Worm (Caenorhabditis elegans) whole organism, midembryonic: ENCODE data around the gene polg-1.

Source experiments
- T22C8.4 ChIP-seq: fragments of 200-800 bp; sonication (Bioruptor generic); IDR thresholded peaks from 2 replicates; pipeline ENCODE4 v1.3.6; 2022; ENCODE audit warnings: missing genetic modification characterization, missing compliant biosample characterization
- cog-1 ChIP-seq: sonication (generic microtip); optimal IDR thresholded peaks from 2 replicates; lab custom pipeline; 2016; ENCODE audit warnings: missing genetic modification characterization, missing compliant biosample characterization
- flt-1 ChIP-seq: fragments of 200-800 bp; sonication (Bioruptor generic); IDR thresholded peaks from 2 replicates; pipeline ENCODE4 v1.3.6; 2022; ENCODE audit warnings: missing genetic modification characterization, missing compliant biosample characterization
- klf-2 ChIP-seq: fragments of 200-800 bp; sonication (Bioruptor generic); conservative IDR thresholded peaks from 2 replicates; pipeline ENCODE4 v1.3.6; 2022; ENCODE audit warnings: missing genetic modification reagents, missing genetic modification characterization, missing compliant biosample characterization
- med-1 ChIP-seq: sonication (generic microtip); optimal IDR thresholded peaks from 2 replicates; lab custom pipeline; 2017; ENCODE audit warnings: missing genetic modification characterization, mild to moderate bottlenecking, missing compliant biosample characterization, antibody characterized with exemption, missing genetic modification reagents; ENCODE audit not compliant: insufficient read depth
- ref-1 ChIP-seq: fragments of 200-800 bp; sonication (Bioruptor generic); conservative IDR thresholded peaks from 2 replicates; pipeline ENCODE4 v1.3.6; 2022; ENCODE audit warnings: missing genetic modification reagents, missing genetic modification characterization, missing compliant biosample characterization
- tab-1 ChIP-seq: fragments of 200-800 bp; sonication (Bioruptor generic); IDR thresholded peaks from 2 replicates; pipeline ENCODE4 v1.3.6; 2022; ENCODE audit warnings: missing genetic modification characterization, missing compliant biosample characterization
- ztf-23 ChIP-seq: fragments of 200-800 bp; sonication (Bioruptor generic); IDR thresholded peaks from 2 replicates; pipeline ENCODE4 v1.3.6; 2022; ENCODE audit warnings: missing genetic modification reagents, missing genetic modification characterization, missing compliant biosample characterization
- ztf-29 ChIP-seq: fragments of 200-800 bp; sonication (Bioruptor generic); IDR thresholded peaks from 2 replicates; pipeline ENCODE4 v1.3.6; 2022; ENCODE audit warnings: missing genetic modification reagents, missing genetic modification characterization, missing compliant biosample characterization

polg-1 gene

DNA sequence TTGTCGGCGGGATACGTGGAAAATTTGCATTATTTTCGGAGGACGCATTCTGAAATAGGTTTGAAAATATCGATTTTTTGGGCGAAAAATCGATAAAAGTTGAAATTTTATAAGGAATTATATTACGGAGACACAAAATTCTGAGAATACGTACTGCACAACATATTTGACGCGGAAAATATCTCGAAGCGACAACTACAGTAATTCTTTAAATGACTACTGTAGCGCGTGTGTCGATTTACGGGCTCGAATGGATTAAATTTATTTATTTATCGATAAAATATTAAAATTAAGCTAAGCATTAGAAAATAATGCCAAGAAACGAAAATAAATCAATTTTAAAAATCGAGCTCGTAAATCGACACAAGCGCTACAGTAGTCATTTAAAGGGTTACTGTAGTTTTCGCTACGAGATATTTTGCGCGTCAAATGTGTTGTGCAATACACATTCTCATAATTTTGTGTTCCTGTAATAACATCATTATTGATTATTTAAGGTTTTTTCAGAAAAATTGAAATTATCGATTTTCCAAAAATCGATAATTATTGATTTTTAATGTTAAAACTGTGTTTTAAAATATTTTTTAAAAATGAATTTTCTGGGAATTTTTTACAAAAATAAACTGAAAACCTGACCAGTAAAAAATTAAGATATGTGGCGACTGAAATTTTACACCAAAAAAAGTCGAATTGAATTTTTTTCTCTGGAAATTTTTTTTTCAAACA is at the start of gene polg-1:
Gene polg-1 (minus strand): TSS at position 51 of the 726 bp plus-strand sequence.
- TF ChIP-seq T22C8.4 (peak; percentile 80), ztf-23 (GFP tag; lab: Robert Waterston, UW) (no peak), flt-1 (GFP tag; lab: Robert Waterston, UW) (no peak), klf-2 (0 out of 2 replicates have a peak, but pooled peaks have one; percentile 21)

DNA sequence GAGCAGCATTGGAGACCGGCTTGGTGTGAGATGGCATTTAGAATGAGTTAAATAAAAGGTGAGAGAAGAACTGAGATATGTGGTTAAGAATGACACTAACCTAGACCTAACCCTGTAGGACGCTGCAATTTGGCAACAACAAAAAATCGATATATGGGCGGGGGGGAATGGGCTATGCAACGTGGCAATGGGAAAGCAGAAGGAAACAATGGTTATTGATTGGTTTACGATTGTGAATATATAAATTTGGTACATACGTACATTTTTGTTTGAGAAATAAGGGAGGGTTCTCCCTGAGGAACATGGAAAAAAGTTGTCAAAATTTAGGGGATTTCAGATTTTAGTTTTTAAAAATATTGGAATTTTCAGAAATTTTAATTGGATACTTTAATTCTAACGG is 49.3 kb upstream of the polg-1 start, which contains the start of gene tag-276:
Gene tag-276 (minus strand): TSS at position 101 of the 400 bp plus-strand sequence.
- TF ChIP-seq ref-1 (GFP tag; lab: Robert Waterston, UW), result no peak
- TF ChIP-seq med-1 (GFP tag; lab: Kevin White, UChicago), result no peak
- no peak for TF ChIP-seq cog-1 (tag; lab: Kevin White, UChicago)
- no peak for TF ChIP-seq ztf-23 (GFP tag; lab: Robert Waterston, UW)
- TF ChIP-seq tab-1 (GFP tag; lab: Robert Waterston, UW), result no peak
- no peak for TF ChIP-seq klf-2
- no peak for TF ChIP-seq ztf-29 (GFP tag; lab: Robert Waterston, UW)
- no peak for TF ChIP-seq flt-1 (GFP tag; lab: Robert Waterston, UW)
- no peak for TF ChIP-seq T22C8.4

DNA sequence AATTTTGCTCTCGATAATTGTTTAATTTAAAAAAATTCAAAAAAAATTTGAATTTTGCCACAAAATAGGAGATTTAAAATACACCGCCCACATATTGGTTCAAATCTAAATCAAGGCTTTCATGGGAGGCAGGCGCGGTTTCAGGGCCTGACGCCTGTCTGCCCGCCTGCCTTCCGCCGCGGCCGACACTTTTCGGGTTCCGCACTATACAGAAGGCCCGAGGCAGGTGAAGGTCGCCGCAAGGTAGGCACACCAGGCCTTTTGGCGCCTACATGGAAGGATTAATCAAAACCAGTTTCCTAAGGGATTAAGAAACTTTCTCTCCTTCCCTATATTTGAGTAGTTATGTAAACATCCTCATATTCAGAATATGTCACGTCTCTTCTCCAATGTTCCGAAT is 42.8 kb upstream of the polg-1 start, which contains the start of gene Y57A10A.24:
Gene Y57A10A.24 (plus strand): TSS at position 396 of the 400 bp plus-strand sequence.
- TF ChIP-seq flt-1 (GFP tag; lab: Robert Waterston, UW) (no peak), tab-1 (GFP tag; lab: Robert Waterston, UW) (peak; percentile 54; the same call in 1 of the 2 replicates)

DNA sequence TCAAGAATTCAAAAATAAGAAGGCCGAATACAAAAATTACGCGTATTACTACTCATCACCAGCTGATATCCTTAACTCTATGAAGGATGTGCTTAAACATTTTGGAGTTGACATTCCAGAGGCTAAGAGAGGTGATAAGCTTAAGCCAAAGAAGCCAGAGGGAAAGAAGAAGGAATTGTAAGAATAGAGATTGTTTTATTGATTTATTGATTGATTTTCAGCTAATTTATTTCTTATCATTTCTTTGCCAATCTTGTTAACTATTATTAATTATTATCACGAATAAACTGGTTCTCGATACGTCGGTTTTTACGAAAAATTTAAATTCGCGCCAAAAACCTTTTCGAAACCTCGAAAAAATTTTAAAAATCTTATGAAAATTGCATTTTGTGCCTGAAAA is 42.0 kb upstream of the polg-1 start:
- TF ChIP-seq ztf-23 (GFP tag; lab: Robert Waterston, UW), result no peak
- TF ChIP-seq cog-1 (tag; lab: Kevin White, UChicago), result no peak
- no peak for TF ChIP-seq med-1 (GFP tag; lab: Kevin White, UChicago)
- TF ChIP-seq klf-2, result no peak
- TF ChIP-seq T22C8.4, result no peak
- no peak for TF ChIP-seq flt-1 (GFP tag; lab: Robert Waterston, UW)
- no peak for TF ChIP-seq ref-1 (GFP tag; lab: Robert Waterston, UW)
- TF ChIP-seq ztf-29 (GFP tag; lab: Robert Waterston, UW), result no peak
- no peak for TF ChIP-seq tab-1 (GFP tag; lab: Robert Waterston, UW)

DNA sequence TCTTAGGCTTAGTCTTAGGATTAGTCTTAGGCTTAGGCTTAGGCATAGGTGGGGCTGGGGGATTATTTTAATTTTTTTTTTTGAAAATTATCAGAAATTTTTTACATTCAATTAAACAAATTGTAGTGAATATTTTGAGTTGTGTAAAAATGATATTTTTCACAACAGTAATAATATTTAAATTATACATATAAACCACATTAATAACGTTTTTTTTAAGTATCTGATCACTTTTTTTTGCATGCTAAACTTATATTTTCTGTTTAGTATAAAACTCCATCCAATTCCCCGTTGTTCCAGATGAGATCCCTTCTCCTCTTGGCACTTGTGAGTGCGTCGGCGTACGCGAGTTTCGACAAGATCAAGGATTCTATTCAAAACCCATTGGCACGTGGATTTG is 40.3 kb upstream of the polg-1 start, which contains the start of gene txdc-12.1:
Gene txdc-12.1 (plus strand): TSS at position 301 of the 400 bp plus-strand sequence.
- TF ChIP-seq ztf-29 (GFP tag; lab: Robert Waterston, UW) (no peak), med-1 (GFP tag; lab: Kevin White, UChicago) (no peak), T22C8.4 (no peak), klf-2 (no peak), cog-1 (tag; lab: Kevin White, UChicago) (no peak), flt-1 (GFP tag; lab: Robert Waterston, UW) (no peak), ref-1 (GFP tag; lab: Robert Waterston, UW) (no peak), ztf-23 (GFP tag; lab: Robert Waterston, UW) (no peak)

DNA sequence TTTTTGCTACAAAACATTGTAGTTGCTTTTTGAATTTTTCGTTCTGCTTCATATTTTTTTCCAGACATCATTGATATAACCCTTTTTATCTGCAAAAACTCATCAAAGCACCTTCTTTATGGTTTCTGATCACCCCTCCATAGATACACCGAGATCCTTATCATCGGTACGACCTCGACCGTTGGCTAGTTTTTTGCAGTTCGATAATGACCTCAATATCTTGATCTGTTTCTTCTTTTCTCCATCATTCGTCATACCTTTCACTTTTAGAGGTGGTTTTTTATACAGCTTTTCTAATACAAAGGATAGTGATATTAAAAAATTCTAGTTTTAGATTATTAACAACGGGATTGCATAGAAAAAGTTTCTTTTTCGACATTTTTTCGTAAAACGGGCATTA is 39.7 kb upstream of the polg-1 start:
- TF ChIP-seq ztf-29 (GFP tag; lab: Robert Waterston, UW) (no peak), cog-1 (tag; lab: Kevin White, UChicago) (no peak), tab-1 (GFP tag; lab: Robert Waterston, UW) (no peak), ref-1 (GFP tag; lab: Robert Waterston, UW) (no peak)

DNA sequence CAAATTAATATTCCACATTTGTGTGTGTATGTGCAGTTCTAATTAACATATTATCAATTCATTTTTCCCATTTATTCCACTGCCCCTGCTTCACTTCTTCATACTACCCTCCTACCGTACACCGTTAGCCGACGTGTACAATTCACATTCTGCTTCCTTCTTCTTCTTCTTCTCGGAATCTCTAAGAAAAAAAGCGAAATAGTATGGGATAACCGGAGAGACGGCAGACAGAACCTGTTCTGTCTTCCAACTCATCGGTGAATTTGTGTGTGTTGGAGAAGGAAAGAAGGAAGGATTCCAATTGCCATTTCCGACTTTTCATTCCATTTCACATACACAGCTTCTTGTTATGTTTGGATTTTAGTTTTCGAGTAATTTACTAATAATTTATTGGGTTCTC is 37.8 kb upstream of the polg-1 start:
- TF ChIP-seq cog-1 (tag; lab: Kevin White, UChicago) (no peak), ztf-29 (GFP tag; lab: Robert Waterston, UW) (no peak), ref-1 (GFP tag; lab: Robert Waterston, UW) (no peak), klf-2 (no peak), T22C8.4 (no peak), tab-1 (GFP tag; lab: Robert Waterston, UW) (no peak), med-1 (GFP tag; lab: Kevin White, UChicago) (no peak), flt-1 (GFP tag; lab: Robert Waterston, UW) (no peak), ztf-23 (GFP tag; lab: Robert Waterston, UW) (no peak)

DNA sequence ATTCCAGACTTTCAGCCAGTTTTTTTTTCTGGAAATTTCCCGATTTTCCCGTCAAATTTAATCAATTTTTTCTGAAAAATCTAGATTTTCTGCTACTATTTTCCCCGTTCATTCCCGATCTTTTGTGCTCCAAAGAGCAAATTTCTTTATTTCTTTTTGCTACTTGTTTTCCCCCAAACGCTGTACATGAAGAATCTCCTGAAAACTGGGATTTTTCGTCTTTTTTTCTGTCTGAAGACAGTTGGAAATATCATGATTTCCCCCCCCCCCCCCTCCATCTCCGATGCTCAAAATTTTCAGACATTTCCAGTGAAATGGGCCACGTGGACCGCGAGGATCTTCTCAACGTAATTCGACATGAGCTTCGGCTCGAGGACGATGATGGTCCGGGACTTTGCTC is 28.2 kb upstream of the polg-1 start, which contains the start of gene sinh-1:
Gene sinh-1 (plus strand): TSS at position 301 of the 400 bp plus-strand sequence.
- TF ChIP-seq ztf-29 (GFP tag; lab: Robert Waterston, UW) (no peak), flt-1 (GFP tag; lab: Robert Waterston, UW) (no peak), cog-1 (tag; lab: Kevin White, UChicago) (no peak), ref-1 (GFP tag; lab: Robert Waterston, UW) (no peak), T22C8.4 (no peak), med-1 (GFP tag; lab: Kevin White, UChicago) (no peak), klf-2 (no peak), tab-1 (GFP tag; lab: Robert Waterston, UW) (no peak), ztf-23 (GFP tag; lab: Robert Waterston, UW) (no peak)

DNA sequence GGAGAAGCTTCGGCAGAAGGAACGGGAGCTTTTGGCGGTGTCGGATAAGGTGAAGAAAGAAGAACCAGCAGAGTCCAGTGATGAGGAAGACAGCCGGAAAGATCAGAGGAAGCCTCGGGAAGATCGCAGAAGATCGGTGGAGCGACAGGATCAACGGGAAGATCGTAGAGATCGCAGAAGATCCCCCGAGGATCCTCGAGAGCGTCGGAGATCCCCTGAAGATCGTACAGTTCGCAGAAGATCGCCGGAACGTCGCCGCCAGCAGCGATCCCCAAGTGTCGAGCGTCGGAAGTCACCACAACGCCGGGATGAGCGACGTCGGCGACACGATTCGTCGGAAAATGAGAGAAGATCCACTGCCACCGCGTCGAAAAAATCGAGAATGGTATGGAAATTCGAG is 26.4 kb upstream of the polg-1 start:
- TF ChIP-seq ref-1 (GFP tag; lab: Robert Waterston, UW), result no peak

DNA sequence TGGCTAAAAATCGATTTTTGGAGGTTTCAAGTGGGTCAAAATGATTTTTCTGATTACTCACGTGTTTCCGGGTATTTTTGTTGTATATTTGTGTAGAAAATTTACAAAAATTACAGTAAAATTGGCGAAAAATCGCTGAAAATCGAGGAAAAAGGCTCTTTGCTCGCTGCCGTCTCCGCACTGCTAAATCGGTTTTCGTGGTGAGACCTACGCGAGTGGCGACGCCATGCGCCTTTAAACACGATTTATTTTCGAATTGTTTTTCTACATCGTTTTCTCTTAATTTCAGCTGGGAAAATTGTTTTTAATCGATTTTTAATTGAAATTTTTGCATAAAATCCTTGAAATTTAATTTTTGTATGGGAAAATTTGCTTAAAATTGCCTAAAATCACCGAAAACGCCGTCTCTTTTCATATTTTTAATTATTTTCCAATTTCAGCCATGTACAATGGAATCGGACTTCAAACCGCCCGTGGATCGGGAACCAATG is 25.2 kb upstream of the polg-1 start, which contains the start of the genes pqn-87 and rsr-2:
Gene pqn-87 (minus strand): TSS at position 171 of the 491 bp plus-strand sequence.
Gene rsr-2 (plus strand): TSS at position 441 of the 491 bp plus-strand sequence.
- no peak for TF ChIP-seq T22C8.4
- no peak for TF ChIP-seq med-1 (GFP tag; lab: Kevin White, UChicago)
- TF ChIP-seq flt-1 (GFP tag; lab: Robert Waterston, UW), result no peak
- no peak for TF ChIP-seq cog-1 (tag; lab: Kevin White, UChicago)
- no peak for TF ChIP-seq klf-2
- TF ChIP-seq ztf-23 (GFP tag; lab: Robert Waterston, UW), result no peak
